Worm (Caenorhabditis elegans) whole organism, late embryonic: Measurements from ENCODE around the gene spe-51.

Source experiments
- C08G9.2 ChIP-seq: sonication (generic microtip); optimal IDR thresholded peaks from 2 replicates; lab custom pipeline; 2016; ENCODE audit warnings: mild to moderate bottlenecking, missing genetic modification characterization, moderate library complexity, missing compliant biosample characterization
- F13H6.1 ChIP-seq: sonication (generic microtip); optimal IDR thresholded peaks from 2 replicates; lab custom pipeline; 2016; ENCODE audit warnings: missing genetic modification characterization, missing compliant biosample characterization
- K02D7.2 ChIP-seq: sonication (generic microtip); optimal IDR thresholded peaks from 2 replicates; lab custom pipeline; 2017; ENCODE audit warnings: mild to moderate bottlenecking, missing genetic modification characterization, missing compliant biosample characterization
- Y22D7AL.16 ChIP-seq: sonication (generic microtip); optimal IDR thresholded peaks from 2 replicates; lab custom pipeline; 2016; ENCODE audit warnings: missing genetic modification characterization, missing compliant biosample characterization
- ceh-14 ChIP-seq: sonication (generic microtip); optimal IDR thresholded peaks from 2 replicates; lab custom pipeline; 2016; ENCODE audit warnings: missing genotype, missing genetic modification characterization, missing compliant biosample characterization
- ceh-19 ChIP-seq: fragments of 200-800 bp; sonication (Bioruptor generic); optimal IDR thresholded peaks from 2 replicates; lab custom pipeline; 2018; ENCODE audit warnings: mild to moderate bottlenecking, missing genetic modification characterization, missing compliant biosample characterization
- ceh-2 ChIP-seq: sonication (generic microtip); optimal IDR thresholded peaks from 2 replicates; lab custom pipeline; 2016; ENCODE audit warnings: missing genotype, missing genetic modification characterization, missing compliant biosample characterization
- ceh-30 ChIP-seq: fragments of 150-350 bp; optimal IDR thresholded peaks from 2 replicates; lab custom pipeline; 2014; ENCODE audit warnings: missing biosample characterization, missing genetic modification characterization
- ceh-31 ChIP-seq: sonication (generic microtip); optimal IDR thresholded peaks from 2 replicates; lab custom pipeline; 2016; ENCODE audit warnings: missing genetic modification characterization, missing compliant biosample characterization
- ceh-34 ChIP-seq: sonication (generic microtip); optimal IDR thresholded peaks from 2 replicates; lab custom pipeline; 2016; ENCODE audit warnings: mild to moderate bottlenecking, missing genetic modification characterization, missing compliant biosample characterization
- ceh-45 ChIP-seq: fragments of 200-800 bp; sonication (Bioruptor generic); IDR thresholded peaks from 2 replicates; pipeline ENCODE4 v1.3.6; 2022; ENCODE audit warnings: missing genetic modification reagents, missing genetic modification characterization, missing compliant biosample characterization
- ceh-6 ChIP-seq: fragments of 200-800 bp; sonication (Bioruptor generic); optimal IDR thresholded peaks from 2 replicates; lab custom pipeline; 2018; ENCODE audit warnings: mild to moderate bottlenecking, missing genetic modification characterization, missing compliant biosample characterization
- ceh-9 ChIP-seq: sonication (generic microtip); optimal IDR thresholded peaks from 2 replicates; lab custom pipeline; 2016; ENCODE audit warnings: mild to moderate bottlenecking, missing genetic modification characterization, inconsistent platforms, missing compliant biosample characterization
- dmd-4 ChIP-seq: sonication (generic microtip); optimal IDR thresholded peaks from 2 replicates; lab custom pipeline; 2016; ENCODE audit warnings: borderline replicate concordance, missing genetic modification characterization, missing compliant biosample characterization
- elt-2 ChIP-seq: sonication (generic microtip); optimal IDR thresholded peaks from 2 replicates; lab custom pipeline; 2016; ENCODE audit warnings: missing genetic modification reagents, missing genetic modification characterization, missing compliant biosample characterization
- elt-4 ChIP-seq: sonication (generic microtip); optimal IDR thresholded peaks from 2 replicates; lab custom pipeline; 2016; ENCODE audit warnings: missing genetic modification characterization, missing compliant biosample characterization
- ets-4 ChIP-seq: sonication (generic microtip); optimal IDR thresholded peaks from 2 replicates; lab custom pipeline; 2016; ENCODE audit warnings: missing genetic modification characterization, missing compliant biosample characterization
- fax-1 ChIP-seq: sonication (generic microtip); optimal IDR thresholded peaks from 2 replicates; lab custom pipeline; 2016; ENCODE audit warnings: missing genotype, missing genetic modification characterization, missing compliant biosample characterization
- fkh-10 ChIP-seq: fragments of 150-350 bp; optimal IDR thresholded peaks from 2 replicates; lab custom pipeline; 2014; ENCODE audit warnings: missing biosample characterization, missing genetic modification reagents, missing genetic modification characterization
- gmeb-2 ChIP-seq: sonication (generic microtip); optimal IDR thresholded peaks from 2 replicates; lab custom pipeline; 2016; ENCODE audit warnings: missing genetic modification characterization, inconsistent platforms, missing compliant biosample characterization
- hlh-8 ChIP-seq: sonication (generic microtip); optimal IDR thresholded peaks from 2 replicates; lab custom pipeline; 2016; ENCODE audit warnings: missing genotype, missing genetic modification characterization, missing compliant biosample characterization
- lim-6 ChIP-seq: sonication (generic microtip); optimal IDR thresholded peaks from 2 replicates; lab custom pipeline; 2016; ENCODE audit warnings: missing genetic modification characterization, missing compliant biosample characterization
- lin-11 ChIP-seq: fragments of 200-800 bp; sonication (Bioruptor generic); optimal IDR thresholded peaks from 2 replicates; lab custom pipeline; 2018; ENCODE audit warnings: mild to moderate bottlenecking, missing genetic modification characterization, missing compliant biosample characterization
- nfya-1 ChIP-seq: sonication (generic microtip); optimal IDR thresholded peaks from 2 replicates; lab custom pipeline; 2017; ENCODE audit warnings: missing genetic modification characterization, mild to moderate bottlenecking, missing compliant biosample characterization, antibody characterized with exemption, moderate library complexity
- nhr-11 ChIP-seq: fragments of 150-350 bp; optimal IDR thresholded peaks from 2 replicates; lab custom pipeline; 2014; ENCODE audit warnings: missing biosample characterization, missing genetic modification characterization
- nhr-232 ChIP-seq: sonication (generic microtip); optimal IDR thresholded peaks from 2 replicates; lab custom pipeline; 2016; ENCODE audit warnings: missing genetic modification characterization, missing compliant biosample characterization
- pat-9 ChIP-seq: fragments of 200-800 bp; sonication (Bioruptor generic); optimal IDR thresholded peaks from 2 replicates; lab custom pipeline; 2018; ENCODE audit warnings: mild to moderate bottlenecking, missing genetic modification characterization, moderate library complexity, missing compliant biosample characterization
- pqm-1 ChIP-seq: sonication (generic microtip); optimal IDR thresholded peaks from 2 replicates; lab custom pipeline; 2016; ENCODE audit warnings: missing genetic modification characterization, missing compliant biosample characterization
- pros-1 ChIP-seq: fragments of 150-350 bp; optimal IDR thresholded peaks from 2 replicates; lab custom pipeline; 2014; ENCODE audit warnings: missing biosample characterization, missing genetic modification reagents, missing genetic modification characterization
- ref-2 ChIP-seq: sonication (generic microtip); optimal IDR thresholded peaks from 2 replicates; lab custom pipeline; 2016; ENCODE audit warnings: missing genetic modification characterization, missing compliant biosample characterization
- rnt-1 ChIP-seq: sonication (generic microtip); optimal IDR thresholded peaks from 2 replicates; lab custom pipeline; 2016; ENCODE audit warnings: missing genetic modification characterization, missing compliant biosample characterization
- tbx-2 ChIP-seq: sonication (generic microtip); optimal IDR thresholded peaks from 2 replicates; lab custom pipeline; 2016; ENCODE audit warnings: missing genetic modification characterization, missing compliant biosample characterization
- tbx-7 ChIP-seq: sonication (generic microtip); optimal IDR thresholded peaks from 2 replicates; lab custom pipeline; 2016; ENCODE audit warnings: missing genotype, missing genetic modification characterization, missing compliant biosample characterization
- ttx-3 ChIP-seq: sonication (generic microtip); optimal IDR thresholded peaks from 2 replicates; lab custom pipeline; 2016; ENCODE audit warnings: missing genetic modification reagents, missing genetic modification characterization, missing compliant biosample characterization
- zip-5 ChIP-seq: sonication (generic microtip); optimal IDR thresholded peaks from 2 replicates; lab custom pipeline; 2016; ENCODE audit warnings: missing genetic modification characterization, missing compliant biosample characterization

spe-51 gene

ce11 chrIV:4673332-4673731 lies 19.2 kb upstream of the spe-51 start:
- TF ChIP-seq ceh-19 (GFP tag; lab: Kevin White, UChicago) (no peak), ceh-31 (no peak), pqm-1 (no peak), ceh-30 (tag; lab: Kevin White, UChicago) (no peak), ceh-14 (no peak), hlh-8 (tag; lab: Kevin White, UChicago) (no peak), lin-11 (tag; lab: Kevin White, UChicago) (no peak), ceh-6 (GFP tag; lab: Kevin White, UChicago) (no peak), nhr-11 (no peak), K02D7.2 (tag; lab: Kevin White, UChicago) (no peak), pros-1 (tag; lab: Kevin White, UChicago) (no peak), pat-9 (tag; lab: Kevin White, UChicago) (no peak), nhr-232 (tag; lab: Kevin White, UChicago) (no peak)

- TF ChIP-seq rnt-1 (tag; lab: Kevin White, UChicago) (no peak), C08G9.2 (no peak), pqm-1 (no peak), ttx-3 (tag; lab: Kevin White, UChicago) (no peak), ceh-45 (no peak), tbx-7 (tag; lab: Kevin White, UChicago) (no peak), ceh-9 (tag; lab: Kevin White, UChicago) (no peak), ceh-19 (GFP tag; lab: Kevin White, UChicago) (peak; percentile 39), ceh-34 (tag; lab: Kevin White, UChicago) (peak; percentile 92)
Measured at ce11 chrIV:4674322-4674721, 18.2 kb upstream of the spe-51 start.

- TF ChIP-seq fax-1 (tag; lab: Kevin White, UChicago) = no peak
- no peak for TF ChIP-seq dmd-4 (tag; lab: Kevin White, UChicago)
Measured at ce11 chrIV:4678718-4679117, 13.8 kb upstream of the spe-51 start, which contains the start of gene kin-36. Gene kin-36, plus strand, starts transcription at chrIV:4679018.

- TF ChIP-seq fkh-10 (GFP tag; lab: Kevin White, UChicago) (no peak), nfya-1 (tag; lab: Kevin White, UChicago) (peak; percentile 68)
Measured at ce11 chrIV:4683149-4683548, 9.4 kb upstream of the spe-51 start.

ce11 chrIV:4686291-4686830 lies 6.2 kb upstream of the spe-51 start:
- TF ChIP-seq Y22D7AL.16 (tag; lab: Kevin White, UChicago) (no peak), nfya-1 (tag; lab: Kevin White, UChicago) (peak; percentile 80)

ce11 chrIV:4686898-4687297 lies 5.7 kb upstream of the spe-51 start:
- TF ChIP-seq rnt-1 (tag; lab: Kevin White, UChicago) (peak; percentile 46), elt-4 (tag; lab: Kevin White, UChicago) (peak; percentile 45), pros-1 (tag; lab: Kevin White, UChicago) (no peak)

- TF ChIP-seq gmeb-2 (tag; lab: Kevin White, UChicago) = no peak
Measured at ce11 chrIV:4688221-4688620, 4.3 kb upstream of the spe-51 start, which contains the start of gene bus-4. Gene bus-4, plus strand, starts transcription at chrIV:4688269.

ce11 chrIV:4702077-4702476 lies 9.5 kb downstream of the spe-51 start:
- TF ChIP-seq ets-4 (tag; lab: Kevin White, UChicago) (peak; percentile 60), dmd-4 (tag; lab: Kevin White, UChicago) (peak; percentile 59), zip-5 (peak; percentile 45), C08G9.2 (peak; percentile 73), elt-2 (tag; lab: Kevin White, UChicago) (peak; percentile 26), ceh-19 (GFP tag; lab: Kevin White, UChicago) (peak; percentile 11), rnt-1 (tag; lab: Kevin White, UChicago) (peak; percentile 25), ref-2 (tag; lab: Kevin White, UChicago) (peak; percentile 59), ceh-31 (peak; percentile 86), lim-6 (tag; lab: Kevin White, UChicago) (peak; percentile 49), ceh-2 (tag; lab: Kevin White, UChicago) (peak; percentile 51), fax-1 (tag; lab: Kevin White, UChicago) (peak; percentile 55), ceh-14 (peak; percentile 77), F13H6.1 (tag; lab: Kevin White, UChicago) (peak; percentile 51), tbx-2 (peak; percentile 51), tbx-7 (tag; lab: Kevin White, UChicago) (peak; percentile 12), ceh-34 (tag; lab: Kevin White, UChicago) (peak; percentile 16)
- TF ChIP-seq, all 69 proteins: peak for 17; not testable (repeated sequence) for 52
